Worm (Caenorhabditis elegans): Measurements from ENCODE around the gene kap-1.
A peak's percentile ranks its signal among the peaks of the same experiment; 100 is the strongest.

The kap-1 gene

DNA sequence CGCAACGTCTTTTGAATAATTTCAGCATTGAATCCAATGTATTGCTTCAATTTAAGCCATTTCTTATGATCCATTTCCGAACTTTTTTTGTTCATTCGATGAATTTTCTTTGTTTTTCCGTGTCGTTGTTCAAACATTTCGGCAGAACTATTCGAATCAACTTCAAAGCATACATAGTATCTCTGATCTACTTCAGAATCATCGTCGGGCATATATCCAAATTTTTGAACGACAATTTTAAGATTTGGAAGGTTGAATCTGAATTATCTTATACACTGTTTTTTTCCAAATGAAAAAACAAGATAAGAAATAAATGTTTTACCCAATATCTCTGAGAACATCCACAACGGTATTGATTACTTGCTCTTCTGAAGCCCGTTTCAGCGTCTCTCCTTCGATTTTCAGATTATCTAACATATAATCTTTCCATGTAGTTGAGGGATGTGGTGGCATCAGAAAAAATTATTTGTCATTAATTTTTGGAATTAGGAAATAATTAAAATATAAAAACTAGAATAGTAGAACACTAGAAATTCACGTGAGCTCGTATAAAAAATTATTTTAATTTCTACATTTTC is 9.4 kb upstream of the kap-1 start, which contains the start of gene lab-2:
Gene lab-2 (minus strand): TSS at position 453 of the 578 bp plus-strand sequence.
- no peak for TF ChIP-seq sox-4 (tag; optimal IDR thresholded peaks at IDR 0.05)
- no peak for TF ChIP-seq che-1 (tag; optimal IDR thresholded peaks at IDR 0.05)
- TF ChIP-seq pat-9 (tag; optimal IDR thresholded peaks at IDR 0.05) = no peak
- no peak for TF ChIP-seq Y22D7AL.16 (tag; optimal IDR thresholded peaks at IDR 0.05)
- no peak for TF ChIP-seq dve-1 (tag; optimal IDR thresholded peaks at IDR 0.05)
- no peak for TF ChIP-seq ceh-2 (tag; optimal IDR thresholded peaks at IDR 0.05)
- no peak for TF ChIP-seq rnt-1 (tag; optimal IDR thresholded peaks at IDR 0.05)
- no peak for TF ChIP-seq ceh-6 (GFP tag; optimal IDR thresholded peaks at IDR 0.05)
- TF ChIP-seq fax-1 (tag; optimal IDR thresholded peaks at IDR 0.05) = no peak
- TF ChIP-seq T23F11.4 (GFP tag; optimal IDR thresholded peaks at IDR 0.05) = no peak

DNA sequence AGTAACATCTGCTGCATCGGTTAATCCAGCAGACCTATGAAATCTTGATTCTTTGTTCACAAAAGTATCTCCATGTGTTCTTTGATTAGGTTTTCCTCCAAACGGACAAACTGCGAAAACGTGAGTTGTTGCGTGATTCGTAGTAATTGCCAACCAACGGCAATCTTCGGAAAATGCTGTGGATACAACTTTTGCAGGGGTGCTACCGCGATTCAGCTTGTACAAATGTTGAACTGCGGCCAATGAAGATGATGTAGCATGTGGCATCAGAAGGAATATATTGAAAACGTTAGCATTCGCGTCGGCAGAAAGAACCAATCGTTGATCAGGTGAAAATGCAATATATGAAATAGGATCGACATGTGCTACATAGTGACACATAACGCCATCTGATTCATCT is 7.0 kb upstream of the kap-1 start:
- TF ChIP-seq sdc-2 (tag; optimal IDR thresholded peaks at IDR 0.05) = no peak
- no peak for TF ChIP-seq unc-86 (tag; optimal IDR thresholded peaks at IDR 0.05)
- TF ChIP-seq hlh-6 (tag; optimal IDR thresholded peaks at IDR 0.05) = no peak
- TF ChIP-seq sox-4 (tag; optimal IDR thresholded peaks at IDR 0.05) = no peak
- TF ChIP-seq madf-2 (tag; optimal IDR thresholded peaks at IDR 0.05) = no peak
- no peak for TF ChIP-seq tbx-2 (tag; optimal IDR thresholded peaks at IDR 0.05)

DNA sequence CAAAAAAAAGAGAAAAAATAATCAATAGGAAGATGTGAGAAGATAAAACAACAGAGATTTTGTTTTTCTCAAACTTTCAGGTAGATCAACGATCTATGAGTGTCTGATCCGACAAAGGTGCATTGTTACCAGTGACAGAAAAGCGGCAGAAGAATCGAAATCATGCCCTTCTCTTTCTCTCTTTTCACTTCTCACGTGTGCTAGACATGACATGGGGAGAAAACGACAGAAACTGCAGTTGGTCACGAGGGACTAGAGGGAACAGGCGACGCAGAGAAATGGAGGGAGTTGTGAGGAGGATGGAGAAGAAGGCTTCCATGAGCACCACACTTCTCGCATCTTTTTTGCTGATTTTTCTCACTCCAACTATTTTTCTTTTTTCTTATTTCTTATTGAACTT is 3.4 kb upstream of the kap-1 start, which contains the start of gene F56C9.10:
Gene F56C9.10 (minus strand): TSS at position 97 of the 400 bp plus-strand sequence.
- TF ChIP-seq ceh-45 (GFP tag; IDR thresholded peaks at IDR 0.05) (no peak), hlh-30 (tag; optimal IDR thresholded peaks at IDR 0.05; ENCODE audit: insufficient read depth) (peak; percentile 99), tbx-2 (tag; optimal IDR thresholded peaks at IDR 0.05) (peak; percentile 57), ttx-3 (tag; optimal IDR thresholded peaks at IDR 0.05) (no peak), ref-2 (tag; optimal IDR thresholded peaks at IDR 0.05) (peak; percentile 37), sdc-2 (tag; optimal IDR thresholded peaks at IDR 0.05) (peak; percentile 2), pag-3 (tag; optimal IDR thresholded peaks at IDR 0.05; ENCODE audit: borderline replicate concordance) (no peak), unc-86 (tag; optimal IDR thresholded peaks at IDR 0.05) (no peak), che-1 (tag; optimal IDR thresholded peaks at IDR 0.05) (no peak), T23F11.4 (GFP tag; optimal IDR thresholded peaks at IDR 0.05) (no peak), unc-55 (GFP tag; optimal IDR thresholded peaks at IDR 0.05) (peak; percentile 89), rnt-1 (tag; optimal IDR thresholded peaks at IDR 0.05) (peak; percentile 32), nhr-11 (tag; optimal IDR thresholded peaks at IDR 0.05) (no peak), ceh-31 (tag; optimal IDR thresholded peaks at IDR 0.05) (peak; percentile 56), syd-9 (tag; optimal IDR thresholded peaks at IDR 0.05) (no peak), unc-42 (tag; optimal IDR thresholded peaks at IDR 0.05) (no peak), ceh-48 (tag; optimal IDR thresholded peaks at IDR 0.05) (peak; percentile 9), pros-1 (tag; optimal IDR thresholded peaks at IDR 0.05) (peak; percentile 54), nfya-1 (tag; optimal IDR thresholded peaks at IDR 0.05) (peak; percentile 76), zip-5 (tag; optimal IDR thresholded peaks at IDR 0.05) (no peak), ceh-34 (tag; optimal IDR thresholded peaks at IDR 0.05) (no peak), ceh-14 (tag; optimal IDR thresholded peaks at IDR 0.05) (no peak), hlh-8 (tag; optimal IDR thresholded peaks at IDR 0.05) (peak; percentile 51), ceh-18 (tag; optimal IDR thresholded peaks at IDR 0.05) (peak; percentile 93)

DNA sequence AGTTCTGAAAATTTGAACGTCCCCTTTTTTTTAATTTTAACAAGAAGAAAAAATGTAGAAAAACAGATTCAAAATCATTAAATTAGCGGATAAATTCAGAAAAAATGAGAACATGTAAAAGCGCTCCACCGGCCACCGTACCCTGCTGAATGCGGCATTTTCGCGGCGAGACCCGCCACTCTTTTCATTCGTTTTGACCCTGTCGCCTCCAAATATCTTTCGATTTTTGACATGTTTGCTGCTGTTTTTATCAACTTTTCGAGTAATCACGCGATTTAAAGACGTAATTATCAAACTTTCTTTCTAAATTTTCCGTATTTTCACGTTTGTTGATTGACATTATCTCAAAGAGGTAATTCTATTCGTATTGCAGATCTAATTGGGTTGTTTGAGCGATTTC is 2.4 kb upstream of the kap-1 start, which contains the start of gene gsp-2:
Gene gsp-2 (plus strand): TSS at position 374 of the 400 bp plus-strand sequence.
- TF ChIP-seq K02D7.2 (tag; optimal IDR thresholded peaks at IDR 0.05) = no peak
- TF ChIP-seq T23F11.4 (GFP tag; optimal IDR thresholded peaks at IDR 0.05) = no peak
- TF ChIP-seq ceh-45 (GFP tag; IDR thresholded peaks at IDR 0.05) = no peak
- no peak for TF ChIP-seq ceh-48 (tag; optimal IDR thresholded peaks at IDR 0.05)
- TF ChIP-seq elt-2 (tag; optimal IDR thresholded peaks at IDR 0.05) = peak; percentile 24
- peak; percentile 0 for TF ChIP-seq che-1 (tag; optimal IDR thresholded peaks at IDR 0.05)
- peak; percentile 20 for TF ChIP-seq tbx-2 (tag; optimal IDR thresholded peaks at IDR 0.05)
- peak; percentile 23 for TF ChIP-seq unc-42 (tag; optimal IDR thresholded peaks at IDR 0.05)
- no peak for TF ChIP-seq syd-9 (tag; optimal IDR thresholded peaks at IDR 0.05)
- no peak for TF ChIP-seq rnt-1 (tag; optimal IDR thresholded peaks at IDR 0.05)
- no peak for TF ChIP-seq dmd-4 (tag; optimal IDR thresholded peaks at IDR 0.05; ENCODE audit: borderline replicate concordance)
- no peak for TF ChIP-seq pha-4 (tag; optimal IDR thresholded peaks at IDR 0.05)
- no peak for TF ChIP-seq unc-55 (GFP tag; optimal IDR thresholded peaks at IDR 0.05)
- no peak for TF ChIP-seq ceh-24 (tag; optimal IDR thresholded peaks at IDR 0.05)
- no peak for TF ChIP-seq nhr-11 (tag; optimal IDR thresholded peaks at IDR 0.05)
- TF ChIP-seq ztf-16 (tag; optimal IDR thresholded peaks at IDR 0.05) = no peak
- no peak for TF ChIP-seq ceh-9 (tag; optimal IDR thresholded peaks at IDR 0.05)
- TF ChIP-seq fkh-6 (tag; optimal IDR thresholded peaks at IDR 0.05) = no peak
- peak; percentile 74 for TF ChIP-seq nfya-1 (tag; optimal IDR thresholded peaks at IDR 0.05)
- peak; percentile 16 for TF ChIP-seq dve-1 (tag; optimal IDR thresholded peaks at IDR 0.05)
- no peak for TF ChIP-seq hlh-8 (tag; optimal IDR thresholded peaks at IDR 0.05)
- TF ChIP-seq ceh-31 (tag; optimal IDR thresholded peaks at IDR 0.05) = peak; percentile 35
- TF ChIP-seq pha-2 (tag; optimal IDR thresholded peaks at IDR 0.05) = no peak
- no peak for TF ChIP-seq fax-1 (tag; optimal IDR thresholded peaks at IDR 0.05)
- no peak for TF ChIP-seq ets-4 (tag; optimal IDR thresholded peaks at IDR 0.05)
- no peak for TF ChIP-seq ceh-22 (tag; optimal IDR thresholded peaks at IDR 0.05)
- TF ChIP-seq hlh-30 (tag; optimal IDR thresholded peaks at IDR 0.05; ENCODE audit: insufficient read depth) = no peak
- no peak for TF ChIP-seq ceh-34 (tag; optimal IDR thresholded peaks at IDR 0.05)

Measured in whole organism, late embryonic.